Fruit fly (Drosophila melanogaster) whole organism, embryonic: ENCODE data around the gene CG10418.

Source experiments
- Atf6 ChIP-seq: fragments of 200-800 bp; sonication (Bioruptor generic); IDR thresholded peaks from 2 replicates; pipeline ENCODE4 v1.3.6; 2022; ENCODE audit warnings: missing biosample characterization, missing genetic modification characterization
- Bdp1 ChIP-seq: fragments of 200-800 bp; sonication (Bioruptor generic); optimal IDR thresholded peaks from 3 replicates; lab custom pipeline; 2016; ENCODE audit warnings: missing biosample characterization, missing genetic modification characterization
- Bteb2 ChIP-seq: fragments of 200-800 bp; sonication (Bioruptor generic); optimal IDR thresholded peaks from 2 replicates; lab custom pipeline; 2016; ENCODE audit warnings: missing biosample characterization, missing genetic modification characterization
- CG10209 ChIP-seq: fragments of 200-800 bp; sonication (Bioruptor generic); optimal IDR thresholded peaks from 3 replicates; lab custom pipeline; 2017; ENCODE audit warnings: missing biosample characterization, mild to moderate bottlenecking, missing genetic modification characterization, missing genetic modification reagents
- CG10366 ChIP-seq: fragments of 200-800 bp; sonication (Bioruptor generic); IDR thresholded peaks from 2 replicates; pipeline ENCODE4 v1.3.6; 2022; ENCODE audit warnings: missing biosample characterization, missing genetic modification characterization
- CG10462 ChIP-seq: fragments of 200-800 bp; sonication (Bioruptor generic); optimal IDR thresholded peaks from 2 replicates; lab custom pipeline; 2016; ENCODE audit warnings: missing biosample characterization, missing genetic modification characterization
- CG10543 ChIP-seq: fragments of 200-800 bp; sonication (Bioruptor generic); optimal IDR thresholded peaks from 3 replicates; lab custom pipeline; 2017; ENCODE audit warnings: missing biosample characterization, mild to moderate bottlenecking, missing genetic modification characterization, moderate library complexity
- CG12104 ChIP-seq: fragments of 200-800 bp; sonication (Bioruptor generic); optimal IDR thresholded peaks from 3 replicates; lab custom pipeline; 2016; ENCODE audit warnings: missing biosample characterization, missing genetic modification characterization
- CG12659 ChIP-seq: fragments of 200-800 bp; sonication (Bioruptor generic); optimal IDR thresholded peaks from 3 replicates; lab custom pipeline; 2017; ENCODE audit warnings: mild to moderate bottlenecking, missing biosample characterization, missing genetic modification reagents, missing genetic modification characterization
- CG15514 ChIP-seq: fragments of 200-800 bp; sonication (Bioruptor generic); optimal IDR thresholded peaks from 3 replicates; lab custom pipeline; 2017; ENCODE audit warnings: missing biosample characterization, missing genetic modification characterization, mild to moderate bottlenecking, moderate library complexity, missing genetic modification reagents
- CG16815 ChIP-seq: fragments of 200-800 bp; sonication (Bioruptor generic); optimal IDR thresholded peaks from 3 replicates; lab custom pipeline; 2017; ENCODE audit warnings: missing biosample characterization, mild to moderate bottlenecking, missing genetic modification characterization
- CG16863 ChIP-seq: fragments of 200-800 bp; sonication (Bioruptor generic); optimal IDR thresholded peaks from 3 replicates; lab custom pipeline; 2016; ENCODE audit warnings: missing biosample characterization, missing genetic modification characterization
- CG17186 ChIP-seq: fragments of 200-800 bp; sonication (Bioruptor generic); optimal IDR thresholded peaks from 3 replicates; lab custom pipeline; 2017; ENCODE audit warnings: missing biosample characterization, missing genetic modification reagents, missing genetic modification characterization
- CG1832 ChIP-seq: fragments of 200-800 bp; sonication (Bioruptor generic); optimal IDR thresholded peaks from 2 replicates; lab custom pipeline; 2017; ENCODE audit warnings: missing biosample characterization, mild to moderate bottlenecking, missing genetic modification characterization, inconsistent platforms
- CG30403 ChIP-seq: fragments of 200-800 bp; sonication (Bioruptor generic); optimal IDR thresholded peaks from 3 replicates; lab custom pipeline; 2016; ENCODE audit warnings: missing biosample characterization, missing genetic modification characterization
- CG30431 ChIP-seq: fragments of 200-800 bp; sonication (Bioruptor generic); optimal IDR thresholded peaks from 2 replicates; lab custom pipeline; 2017; ENCODE audit warnings: missing biosample characterization, missing genetic modification characterization
- CG32767 ChIP-seq: fragments of 200-800 bp; sonication (Bioruptor generic); IDR thresholded peaks from 2 replicates; pipeline ENCODE4 v1.3.6; 2022; ENCODE audit warnings: missing biosample characterization, missing genetic modification characterization
- CG33557 ChIP-seq: fragments of 200-800 bp; sonication (Bioruptor generic); optimal IDR thresholded peaks from 2 replicates; lab custom pipeline; 2019; ENCODE audit warnings: missing biosample characterization, mild to moderate bottlenecking, missing genetic modification characterization, moderate library complexity
- CG42726 ChIP-seq: fragments of 200-800 bp; sonication (Bioruptor generic); IDR thresholded peaks from 2 replicates; pipeline ENCODE4 v1.3.6; 2022; ENCODE audit warnings: missing biosample characterization, missing genetic modification characterization; ENCODE audit not compliant: partially characterized antibody
- CG6654 ChIP-seq: fragments of 200-800 bp; sonication (Bioruptor generic); optimal IDR thresholded peaks from 2 replicates; lab custom pipeline; 2017; ENCODE audit warnings: missing biosample characterization, mild to moderate bottlenecking, missing genetic modification characterization
- CG6813 ChIP-seq: fragments of 200-800 bp; sonication (Bioruptor generic); optimal IDR thresholded peaks from 2 replicates; lab custom pipeline; 2017; ENCODE audit warnings: missing biosample characterization, missing genetic modification characterization, mild to moderate bottlenecking, moderate library complexity, missing genetic modification reagents
- CG8290 ChIP-seq, 3 experiments: fragments of 200-800 bp; sonication (Bioruptor generic); optimal IDR thresholded peaks; 2 replicates each; lab custom pipeline; 2016 to 2019; ENCODE audit warnings: missing biosample characterization in 3 of 3, missing genetic modification characterization in 3 of 3, mild to moderate bottlenecking in 2 of 3, moderate library complexity in 1 of 3
- CG8359 ChIP-seq: fragments of 200-800 bp; sonication (Bioruptor generic); optimal IDR thresholded peaks from 2 replicates; lab custom pipeline; 2017; ENCODE audit warnings: missing biosample characterization, mild to moderate bottlenecking, missing genetic modification characterization, borderline replicate concordance
- CG9797 ChIP-seq: fragments of 200-800 bp; sonication (Bioruptor generic); optimal IDR thresholded peaks from 3 replicates; lab custom pipeline; 2018; ENCODE audit warnings: missing biosample characterization, mild to moderate bottlenecking, missing genetic modification characterization
- CG9876 ChIP-seq: fragments of 200-800 bp; sonication (Bioruptor generic); optimal IDR thresholded peaks from 2 replicates; lab custom pipeline; 2016; ENCODE audit warnings: missing biosample characterization, missing genetic modification characterization
- D19A ChIP-seq: fragments of 200-800 bp; optimal IDR thresholded peaks from 3 replicates; lab custom pipeline; 2019; ENCODE audit warnings: missing biosample characterization, mild to moderate bottlenecking, missing genetic modification characterization, moderate library complexity
- Drgx ChIP-seq: fragments of 200-800 bp; sonication (Bioruptor generic); IDR thresholded peaks from 2 replicates; pipeline ENCODE4 v1.3.6; 2022; ENCODE audit warnings: missing biosample characterization, missing genetic modification characterization
- Eip74EF ChIP-seq, 2 experiments: fragments of 200-800 bp in 1 of 2; fragments of >200 bp in 1 of 2; sonication (Bioruptor generic) in 1 of 2; optimal IDR thresholded peaks; 2 replicates each; lab custom pipeline; 2017 to 2019; ENCODE audit warnings: missing biosample characterization in 2 of 2, missing genetic modification characterization in 2 of 2, mild to moderate bottlenecking in 1 of 2, moderate library complexity in 1 of 2
- H2.0 ChIP-seq: fragments of 200-800 bp; sonication (Bioruptor generic); IDR thresholded peaks from 2 replicates; pipeline ENCODE4 v1.3.6; 2022; ENCODE audit warnings: missing biosample characterization, missing genetic modification characterization
- HmgZ ChIP-seq: fragments of 200-800 bp; sonication (Bioruptor generic); optimal IDR thresholded peaks from 2 replicates; lab custom pipeline; 2018; ENCODE audit warnings: missing biosample characterization, mild to moderate bottlenecking, missing genetic modification characterization
- Hr78 ChIP-seq, 2 experiments: fragments of 200-800 bp in 1 of 2; fragments of >200 bp in 1 of 2; sonication (Bioruptor generic) in 1 of 2; optimal IDR thresholded peaks; 2 replicates each; lab custom pipeline; 2017 to 2019; ENCODE audit warnings: missing biosample characterization in 2 of 2, missing genetic modification characterization in 2 of 2, mild to moderate bottlenecking in 1 of 2, moderate library complexity in 1 of 2
- Nf-YB ChIP-seq: fragments of 200-800 bp; sonication (Bioruptor generic); optimal IDR thresholded peaks from 3 replicates; lab custom pipeline; 2019; ENCODE audit warnings: missing biosample characterization, mild to moderate bottlenecking, missing genetic modification characterization, moderate library complexity
- Side ChIP-seq: fragments of 200-800 bp; sonication (Bioruptor generic); optimal IDR thresholded peaks from 2 replicates; lab custom pipeline; 2016; ENCODE audit warnings: missing biosample characterization, missing genetic modification characterization
- Usf ChIP-seq: fragments of 200-800 bp; sonication (Bioruptor generic); optimal IDR thresholded peaks from 2 replicates; lab custom pipeline; 2017; ENCODE audit warnings: missing genotype, missing biosample characterization, missing genetic modification characterization
- ab ChIP-seq: fragments of 200-800 bp; sonication (Bioruptor generic); optimal IDR thresholded peaks from 2 replicates; lab custom pipeline; 2016; ENCODE audit warnings: missing biosample characterization, missing genetic modification characterization
- ac ChIP-seq: fragments of 200-800 bp; sonication (Bioruptor generic); optimal IDR thresholded peaks from 3 replicates; lab custom pipeline; 2017; ENCODE audit warnings: missing biosample characterization, mild to moderate bottlenecking, missing genetic modification characterization
- aop ChIP-seq: fragments of 200-800 bp; sonication (Bioruptor generic); IDR thresholded peaks from 2 replicates; pipeline ENCODE4 v1.3.6; 2022; ENCODE audit warnings: missing biosample characterization, missing genetic modification characterization
- cas ChIP-seq: fragments of 200-800 bp; sonication (Bioruptor generic); IDR thresholded peaks from 2 replicates; pipeline ENCODE4 v1.3.6; 2022; ENCODE audit warnings: missing biosample characterization, missing genetic modification characterization
- corto ChIP-seq: fragments of 200-800 bp; sonication (Bioruptor generic); optimal IDR thresholded peaks from 2 replicates; lab custom pipeline; 2016; ENCODE audit warnings: missing biosample characterization, mild to moderate bottlenecking, missing genetic modification characterization, moderate library complexity
- dpn ChIP-seq, 2 experiments: fragments of 200-800 bp; sonication (Bioruptor generic); optimal IDR thresholded peaks; 3 replicates each; lab custom pipeline; 2016; ENCODE audit warnings: missing biosample characterization in 2 of 2, missing genetic modification characterization in 2 of 2
- esg ChIP-seq: fragments of 200-800 bp; sonication (Bioruptor generic); conservative IDR thresholded peaks from 2 replicates; pipeline ENCODE4 v1.3.6; 2022; ENCODE audit warnings: missing biosample characterization, missing genetic modification characterization
- fu2 ChIP-seq: fragments of 200-800 bp; sonication (Bioruptor generic); optimal IDR thresholded peaks from 2 replicates; lab custom pipeline; 2016; ENCODE audit warnings: missing biosample characterization, missing genetic modification characterization
- hb ChIP-seq: fragments of 200-800 bp; sonication (Bioruptor generic); IDR thresholded peaks from 3 replicates; pipeline ENCODE4 v1.3.6; 2022; ENCODE audit warnings: missing biosample characterization, missing genetic modification characterization; ENCODE audit not compliant: partially characterized antibody
- hth ChIP-seq: fragments of >200 bp; optimal IDR thresholded peaks from 2 replicates; lab custom pipeline; 2017; ENCODE audit warnings: inconsistent platforms
- lov ChIP-seq, 2 experiments: fragments of 200-800 bp in 1 of 2; fragments of >200 bp in 1 of 2; sonication (Bioruptor generic) in 1 of 2; IDR thresholded peaks in 1 of 2; optimal IDR thresholded peaks in 1 of 2; 2 replicates in 1 of 2; 3 replicates in 1 of 2; pipeline versions ENCODE4 v1.3.6 to Lab custom; 2017 to 2022; ENCODE audit warnings: missing biosample characterization in 1 of 2, missing genetic modification characterization in 1 of 2
- nerfin-2 ChIP-seq: fragments of 200-800 bp; sonication (Bioruptor generic); IDR thresholded peaks from 2 replicates; pipeline ENCODE4 v1.3.6; 2022; ENCODE audit warnings: missing biosample characterization, missing genetic modification characterization; ENCODE audit not compliant: partially characterized antibody
- sna ChIP-seq: fragments of 200-800 bp; sonication (Bioruptor generic); IDR thresholded peaks from 2 replicates; pipeline ENCODE4 v1.3.6; 2022; ENCODE audit warnings: missing biosample characterization, missing genetic modification characterization; ENCODE audit not compliant: partially characterized antibody
- twi ChIP-seq: fragments of 200-800 bp; optimal IDR thresholded peaks from 2 replicates; lab custom pipeline; 2019; ENCODE audit warnings: missing biosample characterization, mild to moderate bottlenecking, missing genetic modification characterization, moderate library complexity
- zen ChIP-seq: fragments of 200-800 bp; sonication (Bioruptor generic); optimal IDR thresholded peaks from 3 replicates; lab custom pipeline; 2018; ENCODE audit warnings: missing biosample characterization, mild to moderate bottlenecking, missing genetic modification characterization, moderate library complexity

Gene CG10418

DNA sequence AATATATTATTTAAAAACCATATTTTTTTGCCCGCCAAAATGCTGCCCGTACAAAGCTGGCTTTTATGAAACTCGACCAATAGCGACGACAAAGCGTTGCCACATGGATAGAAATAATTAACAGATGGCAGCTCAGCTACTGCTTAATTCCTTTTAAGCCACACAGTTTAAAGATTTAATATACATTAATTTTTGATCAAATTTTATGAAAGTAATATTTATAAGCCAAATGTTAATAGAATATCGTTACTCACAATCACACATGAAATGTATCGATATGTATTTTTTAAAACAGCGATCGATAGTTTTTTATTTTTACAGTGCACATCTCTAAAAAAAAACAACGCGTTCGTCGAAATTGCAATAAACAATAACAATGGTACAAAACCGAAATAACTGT, at the start of gene CG10418 (continued):
- TF ChIP-seq ab (GFP tag; lab: Kevin White, UChicago) (no peak), Nf-YB (GFP tag; lab: Kevin White, UChicago) (no peak), CG16815 (no peak), CG42726 (peak; percentile 44), Side (no peak), cas (GFP tag; lab: Robert Waterston, UW) (no peak), CG9876 (no peak), CG8290 (GFP tag; optimal IDR thresholded peaks at IDR 0.05; lab: Kevin White, UChicago) (peak; percentile 20), CG8290 (tag; optimal IDR thresholded peaks at IDR 0.05; lab: Kevin White, UChicago) (no peak), CG12104 (GFP tag; lab: Kevin White, UChicago) (no peak), HmgZ (tag; lab: Kevin White, UChicago) (peak; percentile 19), CG30403 (GFP tag; lab: Kevin White, UChicago) (peak; percentile 39), CG10209 (GFP tag; lab: Kevin White, UChicago) (no peak), zen (peak; percentile 50), sna (GFP tag; lab: Robert Waterston, UW) (peak; percentile 84), D19A (tag; lab: Kevin White, UChicago) (no peak), CG10366 (GFP tag; lab: Robert Waterston, UW) (peak; percentile 20; the same call in 1 of the 2 replicates), Drgx (GFP tag; lab: Robert Waterston, UW) (no peak), CG33557 (GFP tag; lab: Kevin White, UChicago) (peak; percentile 7), Usf (GFP tag; lab: Kevin White, UChicago) (no peak), ac (GFP tag; lab: Kevin White, UChicago) (no peak), lov (optimal IDR thresholded peaks at IDR 0.05; lab: Kevin White, UChicago) (no peak), lov (GFP tag; IDR thresholded peaks at IDR 0.05; lab: Robert Waterston, UW) (0 out of 3 replicates have a peak, but pooled peaks have one; percentile 4), aop (GFP tag; lab: Robert Waterston, UW) (no peak), CG8359 (no peak), hb (GFP tag; lab: Robert Waterston, UW) (no peak), Bdp1 (GFP tag; lab: Kevin White, UChicago) (no peak), CG9797 (GFP tag; lab: Kevin White, UChicago) (peak; percentile 48), CG6654 (no peak), Hr78 (GFP tag; optimal IDR thresholded peaks at IDR 0.05; lab: Kevin White, UChicago) (no peak), fu2 (GFP tag; lab: Kevin White, UChicago) (peak; percentile 6), Atf6 (GFP tag; lab: Robert Waterston, UW) (no peak), dpn (GFP tag; optimal IDR thresholded peaks at IDR 0.05; lab: Kevin White, UChicago) (peak; percentile 37 to 61), esg (no peak), CG32767 (GFP tag; lab: Robert Waterston, UW) (no peak), CG15514 (peak; percentile 27), Bteb2 (GFP tag; lab: Kevin White, UChicago) (peak; percentile 26), hth (no peak), H2.0 (GFP tag; lab: Robert Waterston, UW) (peak; percentile 29; the same call in 1 of the 2 replicates), CG10543 (GFP tag; lab: Kevin White, UChicago) (no peak), CG10462 (GFP tag; lab: Kevin White, UChicago) (peak; percentile 37), nerfin-2 (GFP tag; lab: Robert Waterston, UW) (no peak), CG17186 (GFP tag; lab: Kevin White, UChicago) (no peak), CG30431 (GFP tag; lab: Kevin White, UChicago) (no peak), Eip74EF (GFP tag; optimal IDR thresholded peaks at IDR 0.05; lab: Kevin White, UChicago) (no peak), corto (no peak), twi (tag; lab: Kevin White, UChicago) (peak; percentile 19), CG1832 (GFP tag; lab: Kevin White, UChicago) (no peak), CG12659 (peak; percentile 49), CG16863 (GFP tag; lab: Kevin White, UChicago) (peak; percentile 14), CG6813 (GFP tag; lab: Kevin White, UChicago) (no peak)
